Worm (Caenorhabditis elegans) whole organism, early embryonic: ENCODE data around the gene pgph-3.

Experiments used
- B0310.2 ChIP-seq: sonication (generic microtip); optimal IDR thresholded peaks from 2 replicates; lab custom pipeline; 2016; ENCODE audit warnings: mild to moderate bottlenecking, missing genetic modification characterization, missing compliant biosample characterization
- F13C5.2 ChIP-seq: sonication (generic microtip); optimal IDR thresholded peaks from 2 replicates; lab custom pipeline; 2017; ENCODE audit warnings: mild to moderate bottlenecking, missing genetic modification characterization, inconsistent platforms, missing compliant biosample characterization
- aly-1 ChIP-seq: sonication (generic microtip); optimal IDR thresholded peaks from 2 replicates; lab custom pipeline; 2016; ENCODE audit warnings: missing genetic modification characterization, missing compliant biosample characterization
- ama-1 ChIP-seq: fragments of 150-350 bp; optimal IDR thresholded peaks from 2 replicates; lab custom pipeline; 2014
- ceh-13 ChIP-seq: fragments of 200-800 bp; sonication (Bioruptor generic); optimal IDR thresholded peaks from 2 replicates; lab custom pipeline; 2018; ENCODE audit warnings: mild to moderate bottlenecking, missing genetic modification characterization, missing compliant biosample characterization
- ceh-36 ChIP-seq: sonication (generic microtip); optimal IDR thresholded peaks from 2 replicates; lab custom pipeline; 2016; ENCODE audit warnings: missing genetic modification characterization, inconsistent platforms, missing compliant biosample characterization
- ets-7 ChIP-seq: sonication (generic microtip); optimal IDR thresholded peaks from 2 replicates; lab custom pipeline; 2016; ENCODE audit warnings: missing genotype, missing genetic modification characterization, missing compliant biosample characterization
- flt-1 ChIP-seq: fragments of 200-800 bp; sonication (Bioruptor generic); IDR thresholded peaks from 2 replicates; pipeline ENCODE4 v1.3.6; 2022; ENCODE audit warnings: missing genetic modification characterization, missing compliant biosample characterization
- hmbx-1 ChIP-seq: sonication (generic microtip); optimal IDR thresholded peaks from 2 replicates; lab custom pipeline; 2016; ENCODE audit warnings: mild to moderate bottlenecking, missing genetic modification characterization, missing compliant biosample characterization
- hmg-4 ChIP-seq: fragments of 200-800 bp; sonication (Bioruptor generic); optimal IDR thresholded peaks from 2 replicates; lab custom pipeline; 2018; ENCODE audit warnings: mild to moderate bottlenecking, missing genetic modification characterization, missing compliant biosample characterization
- hnd-1 ChIP-seq: sonication (generic microtip); optimal IDR thresholded peaks from 2 replicates; lab custom pipeline; 2016; ENCODE audit warnings: missing genetic modification characterization, missing compliant biosample characterization
- pes-1 ChIP-seq: fragments of 200-800 bp; sonication (Bioruptor generic); IDR thresholded peaks from 2 replicates; pipeline ENCODE4 v1.3.6; 2022; ENCODE audit warnings: missing genetic modification reagents, missing genetic modification characterization, missing compliant biosample characterization
- scrt-1 ChIP-seq: fragments of 200-800 bp; sonication (Bioruptor generic); IDR thresholded peaks from 2 replicates; pipeline ENCODE4 v1.3.6; 2022; ENCODE audit warnings: missing genetic modification characterization, missing compliant biosample characterization
- sea-1 ChIP-seq: fragments of 200-800 bp; sonication (Bioruptor generic); conservative IDR thresholded peaks from 2 replicates; pipeline ENCODE4 v1.3.6; 2022; ENCODE audit warnings: missing genetic modification characterization, missing compliant biosample characterization
- tbx-11 ChIP-seq: fragments of 200-800 bp; sonication (Bioruptor generic); IDR thresholded peaks from 2 replicates; pipeline ENCODE4 v1.3.6; 2022; ENCODE audit warnings: missing genetic modification characterization, missing compliant biosample characterization
- tbx-37 ChIP-seq: fragments of 200-800 bp; sonication (Bioruptor generic); conservative IDR thresholded peaks from 2 replicates; pipeline ENCODE4 v1.3.6; 2022; ENCODE audit warnings: missing genetic modification reagents, missing genetic modification characterization, missing compliant biosample characterization
- tra-4 ChIP-seq: sonication (generic microtip); optimal IDR thresholded peaks from 2 replicates; lab custom pipeline; 2017; ENCODE audit warnings: missing genetic modification characterization, missing compliant biosample characterization

The pgph-3 gene

ce11 chrV:5772503-5772902 lies 8.9 kb upstream of the pgph-3 start:
- TF ChIP-seq tbx-11 = no peak
- no peak for TF ChIP-seq hmbx-1
- no peak for TF ChIP-seq sea-1
- no peak for TF ChIP-seq F13C5.2 (tag; lab: Kevin White, UChicago)
- TF ChIP-seq tbx-37 = no peak
- TF ChIP-seq B0310.2 (tag; lab: Kevin White, UChicago) = no peak
- TF ChIP-seq flt-1 (GFP tag; lab: Robert Waterston, UW) = no peak

- TF ChIP-seq ama-1 (lab: Kevin White, UChicago) (no peak), tbx-11 (no peak), tbx-37 (no peak), aly-1 (tag; lab: Kevin White, UChicago) (no peak), flt-1 (GFP tag; lab: Robert Waterston, UW) (no peak), tra-4 (no peak), ets-7 (no peak), hmg-4 (GFP tag; lab: Kevin White, UChicago) (no peak), hmbx-1 (no peak), hnd-1 (tag; lab: Kevin White, UChicago) (no peak), F13C5.2 (tag; lab: Kevin White, UChicago) (no peak), pes-1 (GFP tag; lab: Robert Waterston, UW) (no peak)
Observed at ce11 chrV:5771627-5772026, 8.0 kb upstream of the pgph-3 start, which contains the start of gene F44E7.3. TSS of gene F44E7.3 (plus strand) at chrV:5771945.

ce11 chrV:5769999-5770398 lies 6.4 kb upstream of the pgph-3 start:
- no peak for TF ChIP-seq B0310.2 (tag; lab: Kevin White, UChicago)

ce11 chrV:5769500-5769899 lies 5.9 kb upstream of the pgph-3 start:
- TF ChIP-seq scrt-1 (GFP tag; lab: Robert Waterston, UW) = no peak
- TF ChIP-seq B0310.2 (tag; lab: Kevin White, UChicago) = no peak
- no peak for TF ChIP-seq hmg-4 (GFP tag; lab: Kevin White, UChicago)
- no peak for TF ChIP-seq flt-1 (GFP tag; lab: Robert Waterston, UW)

ce11 chrV:5768292-5768695 lies 4.6 kb upstream of the pgph-3 start:
- no peak for TF ChIP-seq hmg-4 (GFP tag; lab: Kevin White, UChicago)
- TF ChIP-seq scrt-1 (GFP tag; lab: Robert Waterston, UW) = no peak
- no peak for TF ChIP-seq hmbx-1
- TF ChIP-seq tbx-11 = no peak
- no peak for TF ChIP-seq B0310.2 (tag; lab: Kevin White, UChicago)
- TF ChIP-seq hnd-1 (tag; lab: Kevin White, UChicago) = no peak

- TF ChIP-seq tbx-11 (no peak), hmg-4 (GFP tag; lab: Kevin White, UChicago) (no peak), ceh-13 (GFP tag; lab: Kevin White, UChicago) (no peak), hmbx-1 (no peak), ets-7 (no peak), tra-4 (no peak), sea-1 (no peak), B0310.2 (tag; lab: Kevin White, UChicago) (no peak), F13C5.2 (tag; lab: Kevin White, UChicago) (no peak), tbx-37 (no peak), aly-1 (tag; lab: Kevin White, UChicago) (no peak), ceh-36 (no peak), hnd-1 (tag; lab: Kevin White, UChicago) (no peak), scrt-1 (GFP tag; lab: Robert Waterston, UW) (no peak), ama-1 (lab: Kevin White, UChicago) (no peak), pes-1 (GFP tag; lab: Robert Waterston, UW) (no peak), flt-1 (GFP tag; lab: Robert Waterston, UW) (no peak)
Observed at ce11 chrV:5765081-5765480, 1.4 kb upstream of the pgph-3 start, which contains the start of gene pgph-2. TSS of gene pgph-2 (plus strand) at chrV:5765127.

ce11 chrV:5760132-5760531 lies 3.5 kb downstream of the pgph-3 start, which contains the start of gene C53A3.1:
TSS of gene C53A3.1 (minus strand) at chrV:5760232.
- TF ChIP-seq flt-1 (GFP tag; lab: Robert Waterston, UW) (no peak), aly-1 (tag; lab: Kevin White, UChicago) (no peak), ceh-36 (no peak), scrt-1 (GFP tag; lab: Robert Waterston, UW) (no peak), ama-1 (lab: Kevin White, UChicago) (no peak)

- no peak for TF ChIP-seq hmbx-1
Observed at ce11 chrV:5758780-5759179, 4.9 kb downstream of the pgph-3 start, which contains the start of gene C53A3.4. TSS of gene C53A3.4 (minus strand) at chrV:5758880.

ce11 chrV:5756193-5756592 lies 7.5 kb downstream of the pgph-3 start, which contains the start of gene C53A3.3:
TSS of gene C53A3.3 (plus strand) at chrV:5756493.
- TF ChIP-seq ets-7 (no peak), ceh-13 (GFP tag; lab: Kevin White, UChicago) (no peak), pes-1 (GFP tag; lab: Robert Waterston, UW) (no peak), tra-4 (no peak), hnd-1 (tag; lab: Kevin White, UChicago) (no peak), hmg-4 (GFP tag; lab: Kevin White, UChicago) (no peak), sea-1 (no peak), B0310.2 (tag; lab: Kevin White, UChicago) (no peak), tbx-11 (no peak), F13C5.2 (tag; lab: Kevin White, UChicago) (no peak), ceh-36 (no peak), tbx-37 (no peak), ama-1 (lab: Kevin White, UChicago) (no peak), scrt-1 (GFP tag; lab: Robert Waterston, UW) (no peak)
